Fruit fly (Drosophila melanogaster): ENCODE results near the gene ems.
A peak's percentile ranks its signal among the peaks of the same experiment; 100 is the strongest.

Gene ems

dm6 chr3R:13857339-13857738 lies 44.3 kb upstream of the ems start (continued):
- TF ChIP-seq Hr38 (GFP tag; optimal IDR thresholded peaks at IDR 0.05) (no peak), fkh (GFP tag; optimal IDR thresholded peaks at IDR 0.05) (no peak), Blimp-1 (GFP tag; optimal IDR thresholded peaks at IDR 0.05) (no peak), spab (GFP tag; optimal IDR thresholded peaks at IDR 0.05) (peak; percentile 8), CG3032 (tag; optimal IDR thresholded peaks at IDR 0.05) (peak; percentile 15), CG8119 (GFP tag; IDR thresholded peaks at IDR 0.05) (peak; percentile 90), Lpt (GFP tag; optimal IDR thresholded peaks at IDR 0.05) (peak; percentile 49), Smox (GFP tag; optimal IDR thresholded peaks at IDR 0.05) (peak; percentile 14), CG4318 (GFP tag; optimal IDR thresholded peaks at IDR 0.05) (peak; percentile 61), CG34406 (GFP tag; optimal IDR thresholded peaks at IDR 0.05) (peak; percentile 44), Eip78C (GFP tag) (peak; percentile 87), CG31627 (GFP tag; optimal IDR thresholded peaks at IDR 0.05) (no peak), dsx (GFP tag; optimal IDR thresholded peaks at IDR 0.05; ENCODE audit: poor library complexity, severe bottlenecking) (peak; percentile 7)

dm6 chr3R:13859242-13859641 lies 42.4 kb upstream of the ems start:
- no peak for TF ChIP-seq Gug (GFP tag; IDR thresholded peaks at IDR 0.05)
- no peak for TF ChIP-seq CG31627 (GFP tag; optimal IDR thresholded peaks at IDR 0.05)
- TF ChIP-seq dac (GFP tag; optimal IDR thresholded peaks at IDR 0.05), result no peak
- no peak for TF ChIP-seq fkh (GFP tag; optimal IDR thresholded peaks at IDR 0.05)
- no peak for TF ChIP-seq Eip78C (GFP tag)
- TF ChIP-seq CG11294 (GFP tag; IDR thresholded peaks at IDR 0.05), result no peak
- no peak for TF ChIP-seq Sox102F (GFP tag; optimal IDR thresholded peaks at IDR 0.05)
- no peak for TF ChIP-seq Hr4 (GFP tag; optimal IDR thresholded peaks at IDR 0.05)
- no peak for TF ChIP-seq CG3919 (GFP tag; optimal IDR thresholded peaks at IDR 0.05)
- no peak for TF ChIP-seq pdm3 (GFP tag; optimal IDR thresholded peaks at IDR 0.05)
- TF ChIP-seq dsx (GFP tag; optimal IDR thresholded peaks at IDR 0.05; ENCODE audit: poor library complexity, severe bottlenecking), result no peak
- no peak for TF ChIP-seq spab (GFP tag; optimal IDR thresholded peaks at IDR 0.05)
- no peak for TF ChIP-seq topi (GFP tag; optimal IDR thresholded peaks at IDR 0.05)
- no peak for TF ChIP-seq fd59A (GFP tag; optimal IDR thresholded peaks at IDR 0.05)

- TF ChIP-seq CG3919 (GFP tag; optimal IDR thresholded peaks at IDR 0.05), result peak; percentile 67
- peak; percentile 59 for TF ChIP-seq topi (GFP tag; optimal IDR thresholded peaks at IDR 0.05)
- no peak for TF ChIP-seq fkh (GFP tag; optimal IDR thresholded peaks at IDR 0.05)
- TF ChIP-seq Eip93F (GFP tag; optimal IDR thresholded peaks at IDR 0.05), result no peak
- TF ChIP-seq eg (GFP tag; IDR thresholded peaks at IDR 0.05), result 0 out of 3 replicates have a peak, but pooled peaks have one; percentile 31
- TF ChIP-seq Hr39 (GFP tag; optimal IDR thresholded peaks at IDR 0.05), result peak; percentile 71
- TF ChIP-seq CG6854 (GFP tag; optimal IDR thresholded peaks at IDR 0.05), result no peak
- peak; percentile 56 for TF ChIP-seq dsx (GFP tag; optimal IDR thresholded peaks at IDR 0.05; ENCODE audit: poor library complexity, severe bottlenecking)
- peak; percentile 56 for TF ChIP-seq CG31627 (GFP tag; optimal IDR thresholded peaks at IDR 0.05)
- TF ChIP-seq Ets96B (tag; optimal IDR thresholded peaks at IDR 0.05), result peak; percentile 72
- peak; percentile 87 for TF ChIP-seq svp (GFP tag)
- TF ChIP-seq net (GFP tag; optimal IDR thresholded peaks at IDR 0.05), result peak; percentile 67
- peak; percentile 55 for TF ChIP-seq CG4318 (GFP tag; optimal IDR thresholded peaks at IDR 0.05)
- peak; percentile 59 for TF ChIP-seq CG8632 (GFP tag; optimal IDR thresholded peaks at IDR 0.05)
- peak; percentile 47 for TF ChIP-seq CG16779 (tag; optimal IDR thresholded peaks at IDR 0.05)
- TF ChIP-seq Met (GFP tag; optimal IDR thresholded peaks at IDR 0.05), result peak; percentile 70
- no peak for TF ChIP-seq Hr38 (GFP tag; optimal IDR thresholded peaks at IDR 0.05)
- TF ChIP-seq Gug (GFP tag; IDR thresholded peaks at IDR 0.05), result no peak
- TF ChIP-seq Hr4 (GFP tag; optimal IDR thresholded peaks at IDR 0.05), result peak; percentile 77
- peak; percentile 55 for TF ChIP-seq fd59A (GFP tag; optimal IDR thresholded peaks at IDR 0.05)
- TF ChIP-seq CG10631 (GFP tag; optimal IDR thresholded peaks at IDR 0.05), result peak; percentile 76
- TF ChIP-seq CG11762 (GFP tag; optimal IDR thresholded peaks at IDR 0.05; ENCODE audit: insufficient read depth), result peak; percentile 5
- TF ChIP-seq Sox15 (GFP tag; optimal IDR thresholded peaks at IDR 0.05), result no peak
- peak; percentile 62 for TF ChIP-seq CG6808 (GFP tag; optimal IDR thresholded peaks at IDR 0.05)
- peak; percentile 38 for TF ChIP-seq Ets21C (GFP tag; optimal IDR thresholded peaks at IDR 0.05)
- peak; percentile 67 for TF ChIP-seq CG6792 (GFP tag; optimal IDR thresholded peaks at IDR 0.05)
- peak; percentile 45 for TF ChIP-seq Sox102F (GFP tag; optimal IDR thresholded peaks at IDR 0.05)
- TF ChIP-seq dac (GFP tag; optimal IDR thresholded peaks at IDR 0.05), result peak; percentile 12
- TF ChIP-seq CG1621 (tag; optimal IDR thresholded peaks at IDR 0.05), result peak; percentile 58
- peak; percentile 70 for TF ChIP-seq lz (GFP tag; optimal IDR thresholded peaks at IDR 0.05)
- TF ChIP-seq CG11294 (GFP tag; IDR thresholded peaks at IDR 0.05), result no peak
- peak; percentile 49 for TF ChIP-seq CG3032 (tag; optimal IDR thresholded peaks at IDR 0.05)
- TF ChIP-seq CG8319 (GFP tag; optimal IDR thresholded peaks at IDR 0.05), result peak; percentile 32
- peak; percentile 72 for TF ChIP-seq OdsH (GFP tag; optimal IDR thresholded peaks at IDR 0.05)
- peak; percentile 40 for TF ChIP-seq Lpt (GFP tag; optimal IDR thresholded peaks at IDR 0.05)
- TF ChIP-seq CG34406 (GFP tag; optimal IDR thresholded peaks at IDR 0.05), result peak; percentile 50
- TF ChIP-seq esn (GFP tag; optimal IDR thresholded peaks at IDR 0.05), result peak; percentile 76
- peak; percentile 67 for TF ChIP-seq pdm3 (GFP tag; optimal IDR thresholded peaks at IDR 0.05)
- TF ChIP-seq CG10669 (GFP tag; optimal IDR thresholded peaks at IDR 0.05), result peak; percentile 49
Observed at dm6 chr3R:13861805-13862204, 39.8 kb upstream of the ems start.
